Fruit fly (Drosophila melanogaster) whole organism, embryonic: ENCODE data around the gene Cyp309a1.
A peak's percentile ranks its signal among the peaks of the same experiment; 100 is the strongest.

Source experiments
- B-H1 ChIP-seq: fragments of 200-800 bp; sonication (Bioruptor generic); IDR thresholded peaks from 3 replicates; pipeline ENCODE4 v1.3.6; 2022; ENCODE audit warnings: missing biosample characterization, missing genetic modification characterization
- Bteb2 ChIP-seq: fragments of 200-800 bp; sonication (Bioruptor generic); optimal IDR thresholded peaks from 2 replicates; lab custom pipeline; 2016; ENCODE audit warnings: missing biosample characterization, missing genetic modification characterization
- CG11456 ChIP-seq: fragments of 200-800 bp; sonication (Bioruptor generic); IDR thresholded peaks from 3 replicates; pipeline ENCODE4 v1.3.6; 2022; ENCODE audit warnings: missing biosample characterization, missing genetic modification characterization
- CG12219 ChIP-seq: fragments of 200-800 bp; sonication (Bioruptor generic); optimal IDR thresholded peaks from 3 replicates; lab custom pipeline; 2018; ENCODE audit warnings: missing biosample characterization, mild to moderate bottlenecking, missing genetic modification characterization
- CG13123 ChIP-seq: fragments of 200-800 bp; sonication (Bioruptor generic); optimal IDR thresholded peaks from 2 replicates; lab custom pipeline; 2016; ENCODE audit warnings: missing biosample characterization, missing genetic modification characterization
- CG15479 ChIP-seq: fragments of 200-800 bp; sonication (Bioruptor generic); optimal IDR thresholded peaks from 3 replicates; lab custom pipeline; 2019; ENCODE audit warnings: missing biosample characterization, mild to moderate bottlenecking, missing genetic modification characterization, moderate library complexity
- CG17568 ChIP-seq: fragments of 200-800 bp; sonication (Bioruptor generic); optimal IDR thresholded peaks from 2 replicates; lab custom pipeline; 2018; ENCODE audit warnings: missing biosample characterization, mild to moderate bottlenecking, missing genetic modification characterization, moderate library complexity
- CG17612 ChIP-seq: fragments of 200-800 bp; sonication (Bioruptor generic); IDR thresholded peaks from 2 replicates; pipeline ENCODE4 v1.3.6; 2022; ENCODE audit warnings: missing biosample characterization, missing genetic modification characterization
- CG30020 ChIP-seq: fragments of 200-800 bp; optimal IDR thresholded peaks from 2 replicates; lab custom pipeline; 2019; ENCODE audit warnings: missing biosample characterization, mild to moderate bottlenecking, missing genetic modification characterization, moderate library complexity
- CG3847 ChIP-seq: fragments of 200-800 bp; sonication (Bioruptor generic); IDR thresholded peaks from 2 replicates; pipeline ENCODE4 v1.3.6; 2022; ENCODE audit warnings: missing biosample characterization, missing genetic modification characterization
- CG4707 ChIP-seq: fragments of 200-800 bp; sonication (Bioruptor generic); optimal IDR thresholded peaks from 2 replicates; lab custom pipeline; 2018; ENCODE audit warnings: missing biosample characterization, mild to moderate bottlenecking, missing genetic modification characterization, moderate library complexity
- CG5180 ChIP-seq: fragments of 200-800 bp; sonication (Bioruptor generic); optimal IDR thresholded peaks from 3 replicates; lab custom pipeline; 2017; ENCODE audit warnings: missing biosample characterization, missing genetic modification characterization, mild to moderate bottlenecking, moderate library complexity, missing genetic modification reagents
- CG6654 ChIP-seq: fragments of 200-800 bp; sonication (Bioruptor generic); optimal IDR thresholded peaks from 2 replicates; lab custom pipeline; 2017; ENCODE audit warnings: missing biosample characterization, mild to moderate bottlenecking, missing genetic modification characterization
- CG6791 ChIP-seq: fragments of 200-800 bp; sonication (Bioruptor generic); IDR thresholded peaks from 3 replicates; pipeline ENCODE4 v1.3.6; 2022; ENCODE audit warnings: missing biosample characterization, missing genetic modification characterization; ENCODE audit not compliant: partially characterized antibody
- CG7786 ChIP-seq: fragments of 200-800 bp; sonication (Bioruptor generic); optimal IDR thresholded peaks from 2 replicates; lab custom pipeline; 2016; ENCODE audit warnings: missing biosample characterization, missing genetic modification characterization
- CG7839 ChIP-seq: fragments of 200-800 bp; sonication (Bioruptor generic); optimal IDR thresholded peaks from 3 replicates; lab custom pipeline; 2018; ENCODE audit warnings: missing biosample characterization, mild to moderate bottlenecking, missing genetic modification characterization, moderate library complexity
- Dad ChIP-seq: fragments of 200-800 bp; sonication (Bioruptor generic); optimal IDR thresholded peaks from 3 replicates; lab custom pipeline; 2016; ENCODE audit warnings: missing biosample characterization, missing genetic modification characterization
- Deaf1 ChIP-seq: fragments of 200-800 bp; optimal IDR thresholded peaks from 3 replicates; lab custom pipeline; 2019; ENCODE audit warnings: missing biosample characterization, mild to moderate bottlenecking, missing genetic modification characterization, moderate library complexity
- Ets65A ChIP-seq: fragments of 200-800 bp; sonication (Bioruptor generic); peaks from one replicate; lab custom pipeline; 2016; ENCODE audit warnings: missing biosample characterization, missing genetic modification characterization
- Fer1 ChIP-seq: fragments of 200-800 bp; sonication (Bioruptor generic); optimal IDR thresholded peaks from 2 replicates; lab custom pipeline; 2017; ENCODE audit warnings: missing biosample characterization, mild to moderate bottlenecking, missing genetic modification characterization
- H2.0 ChIP-seq: fragments of 200-800 bp; sonication (Bioruptor generic); IDR thresholded peaks from 2 replicates; pipeline ENCODE4 v1.3.6; 2022; ENCODE audit warnings: missing biosample characterization, missing genetic modification characterization
- Hr3 ChIP-seq: fragments of 200-800 bp; sonication (Bioruptor generic); optimal IDR thresholded peaks from 3 replicates; lab custom pipeline; 2016; ENCODE audit warnings: missing biosample characterization, missing genetic modification characterization
- Hr51 ChIP-seq, 2 experiments: fragments of 200-800 bp; sonication (Bioruptor generic); optimal IDR thresholded peaks; 2 replicates in 1 of 2; 3 replicates in 1 of 2; lab custom pipeline; 2016 to 2018; ENCODE audit warnings: missing biosample characterization in 2 of 2, missing genetic modification characterization in 2 of 2, mild to moderate bottlenecking in 1 of 2, moderate library complexity in 1 of 2
- Hr78 ChIP-seq, 2 experiments: fragments of 200-800 bp in 1 of 2; fragments of >200 bp in 1 of 2; sonication (Bioruptor generic) in 1 of 2; optimal IDR thresholded peaks; 2 replicates each; lab custom pipeline; 2017 to 2019; ENCODE audit warnings: missing biosample characterization in 2 of 2, missing genetic modification characterization in 2 of 2, mild to moderate bottlenecking in 1 of 2, moderate library complexity in 1 of 2
- Hsf ChIP-seq: fragments of 200-800 bp; sonication (Bioruptor generic); optimal IDR thresholded peaks from 3 replicates; lab custom pipeline; 2016; ENCODE audit warnings: missing biosample characterization, missing genetic modification characterization
- Lpt ChIP-seq: fragments of >200 bp; optimal IDR thresholded peaks from 2 replicates; lab custom pipeline; 2018; ENCODE audit warnings: missing biosample characterization, missing genetic modification characterization
- Myb ChIP-seq: fragments of 200-800 bp; sonication (Bioruptor generic); optimal IDR thresholded peaks from 2 replicates; lab custom pipeline; 2016; ENCODE audit warnings: missing biosample characterization, missing genetic modification characterization
- Neu2 ChIP-seq: fragments of 200-800 bp; sonication (Bioruptor generic); optimal IDR thresholded peaks from 3 replicates; lab custom pipeline; 2016; ENCODE audit warnings: missing biosample characterization, missing genetic modification characterization, borderline replicate concordance
- Nf-YB ChIP-seq: fragments of 200-800 bp; sonication (Bioruptor generic); optimal IDR thresholded peaks from 3 replicates; lab custom pipeline; 2019; ENCODE audit warnings: missing biosample characterization, mild to moderate bottlenecking, missing genetic modification characterization, moderate library complexity
- Opbp ChIP-seq: fragments of 200-800 bp; sonication (Bioruptor generic); IDR thresholded peaks from 3 replicates; pipeline ENCODE4 v1.3.6; 2022; ENCODE audit warnings: missing biosample characterization, missing genetic modification characterization; ENCODE audit not compliant: partially characterized antibody
- Ravus ChIP-seq: fragments of 200-800 bp; sonication (Bioruptor generic); IDR thresholded peaks from 2 replicates; pipeline ENCODE4 v1.3.6; 2022; ENCODE audit warnings: missing biosample characterization, missing genetic modification characterization
- Rfx ChIP-seq: fragments of 200-800 bp; sonication (Bioruptor generic); IDR thresholded peaks from 2 replicates; pipeline ENCODE4 v1.3.6; 2022; ENCODE audit warnings: missing biosample characterization, missing genetic modification characterization
- Side ChIP-seq: fragments of 200-800 bp; sonication (Bioruptor generic); optimal IDR thresholded peaks from 2 replicates; lab custom pipeline; 2016; ENCODE audit warnings: missing biosample characterization, missing genetic modification characterization
- Trl ChIP-seq, 3 experiments: fragments of >200 bp in 2 of 3; fragments of 200-800 bp in 1 of 3; sonication (Bioruptor generic) in 1 of 3; optimal IDR thresholded peaks; 2 replicates in 1 of 3; 3 replicates in 2 of 3; lab custom pipeline; 2016 to 2017; ENCODE audit warnings: missing biosample characterization in 1 of 3, missing genetic modification characterization in 1 of 3
- Usf ChIP-seq: fragments of 200-800 bp; sonication (Bioruptor generic); optimal IDR thresholded peaks from 2 replicates; lab custom pipeline; 2017; ENCODE audit warnings: missing genotype, missing biosample characterization, missing genetic modification characterization
- dimm ChIP-seq: fragments of 200-800 bp; sonication (Bioruptor generic); IDR thresholded peaks from 2 replicates; pipeline ENCODE4 v1.3.6; 2022; ENCODE audit warnings: missing biosample characterization, missing genetic modification characterization
- dm ChIP-seq: fragments of 200-800 bp; sonication (Bioruptor generic); optimal IDR thresholded peaks from 3 replicates; lab custom pipeline; 2016; ENCODE audit warnings: missing biosample characterization, missing genetic modification characterization
- dysf ChIP-seq: fragments of 200-800 bp; sonication (Bioruptor generic); IDR thresholded peaks from 3 replicates; pipeline ENCODE4 v1.3.6; 2022; ENCODE audit warnings: missing biosample characterization, missing genetic modification characterization
- gcm ChIP-seq: fragments of 200-800 bp; sonication (Bioruptor generic); optimal IDR thresholded peaks from 2 replicates; lab custom pipeline; 2019; ENCODE audit warnings: missing biosample characterization, mild to moderate bottlenecking, missing genetic modification characterization, moderate library complexity
- ken ChIP-seq: fragments of 200-800 bp; sonication (Bioruptor generic); IDR thresholded peaks from 3 replicates; pipeline ENCODE4 v1.3.6; 2022; ENCODE audit warnings: missing biosample characterization, missing genetic modification characterization
- knrl ChIP-seq: fragments of 200-800 bp; sonication (Bioruptor generic); IDR thresholded peaks from 3 replicates; pipeline ENCODE4 v1.3.6; 2022; ENCODE audit warnings: missing biosample characterization, missing genetic modification characterization; ENCODE audit not compliant: partially characterized antibody
- mirr ChIP-seq: fragments of 200-800 bp; sonication (Bioruptor generic); optimal IDR thresholded peaks from 3 replicates; lab custom pipeline; 2018; ENCODE audit warnings: missing biosample characterization, mild to moderate bottlenecking, missing genetic modification characterization
- otp ChIP-seq: fragments of 200-800 bp; sonication (Bioruptor generic); IDR thresholded peaks from 3 replicates; pipeline ENCODE4, ENCODE4 v1.3.6; 2022; ENCODE audit warnings: missing biosample characterization, missing genetic modification characterization
- pan ChIP-seq, 4 experiments: fragments of >200 bp in 3 of 4; fragments of 200-800 bp in 1 of 4; sonication (Bioruptor generic) in 1 of 4; optimal IDR thresholded peaks in 3 of 4; IDR thresholded peaks in 1 of 4; 2 replicates each; pipeline versions ENCODE4 v1.3.6 to Lab custom; 2017 to 2022; ENCODE audit warnings: missing biosample characterization in 2 of 4, missing genetic modification characterization in 2 of 4, mixed read lengths in 1 of 4
- pfk ChIP-seq: fragments of 200-800 bp; sonication (Bioruptor generic); optimal IDR thresholded peaks from 2 replicates; lab custom pipeline; 2018; ENCODE audit warnings: missing biosample characterization, mild to moderate bottlenecking, missing genetic modification characterization, moderate library complexity
- phol ChIP-seq: fragments of 200-800 bp; sonication (Bioruptor generic); optimal IDR thresholded peaks from 3 replicates; lab custom pipeline; 2018; ENCODE audit warnings: missing biosample characterization, mild to moderate bottlenecking, missing genetic modification characterization, moderate library complexity
- repo ChIP-seq: fragments of 200-800 bp; sonication (Bioruptor generic); optimal IDR thresholded peaks from 2 replicates; lab custom pipeline; 2016; ENCODE audit warnings: missing biosample characterization, missing genetic modification characterization
- run ChIP-seq: fragments of 200-800 bp; sonication (Bioruptor generic); optimal IDR thresholded peaks from 3 replicates; lab custom pipeline; 2018; ENCODE audit warnings: missing biosample characterization, mild to moderate bottlenecking, missing genetic modification characterization
- sima ChIP-seq: fragments of 200-800 bp; sonication (Bioruptor generic); optimal IDR thresholded peaks from 2 replicates; lab custom pipeline; 2016; ENCODE audit warnings: missing biosample characterization, missing genetic modification characterization
- unpg ChIP-seq: fragments of 200-800 bp; sonication (Bioruptor generic); optimal IDR thresholded peaks from 3 replicates; lab custom pipeline; 2018; ENCODE audit warnings: missing biosample characterization, mild to moderate bottlenecking, missing genetic modification characterization, moderate library complexity

Cyp309a1 gene

dm6 chr2L:2585285-2585684 is 20.7 kb upstream of the Cyp309a1 start, which contains the start of gene Drp1 (continued):
- TF ChIP-seq pan (optimal IDR thresholded peaks at IDR 0.05; lab: Kevin White, UChicago) (no peak), pan (GFP tag; optimal IDR thresholded peaks at IDR 0.05 in 1 of 2, IDR thresholded peaks at IDR 0.05 in 1 of 2) (peak in 1 of 2 experiments; percentile 51), CG7786 (GFP tag; lab: Kevin White, UChicago) (peak; percentile 60), run (tag; lab: Kevin White, UChicago) (no peak), otp (GFP tag; lab: Robert Waterston, UW) (no peak), Hr3 (GFP tag; lab: Kevin White, UChicago) (peak; percentile 47), Nf-YB (no peak), CG7839 (tag; lab: Kevin White, UChicago) (no peak), CG5180 (GFP tag; lab: Kevin White, UChicago) (no peak), dysf (GFP tag; lab: Robert Waterston, UW) (no peak; the same call in 2 of the 3 replicates), CG30020 (no peak), CG4707 (GFP tag; lab: Kevin White, UChicago) (no peak), H2.0 (GFP tag; lab: Robert Waterston, UW) (peak; percentile 34; the same call in 1 of the 2 replicates), Ets65A (GFP tag; lab: Kevin White, UChicago) (peak; percentile 90), sima (GFP tag; lab: Kevin White, UChicago) (no peak), gcm (GFP tag; lab: Kevin White, UChicago) (no peak), mirr (GFP tag; lab: Kevin White, UChicago) (peak; percentile 22), unpg (GFP tag; lab: Kevin White, UChicago) (no peak), Trl (optimal IDR thresholded peaks at IDR 0.05; lab: Kevin White, UChicago) (no peak), Trl (GFP tag; optimal IDR thresholded peaks at IDR 0.05; lab: Kevin White, UChicago) (peak; percentile 65), CG13123 (no peak), CG3847 (GFP tag; lab: Robert Waterston, UW) (peak; percentile 97), phol (tag; lab: Kevin White, UChicago) (peak; percentile 52), CG17568 (GFP tag; lab: Kevin White, UChicago) (no peak), Lpt (no peak), CG17612 (GFP tag; lab: Robert Waterston, UW) (no peak), CG6654 (GFP tag; lab: Kevin White, UChicago) (no peak), Hsf (peak; percentile 66), Side (GFP tag; lab: Kevin White, UChicago) (peak; percentile 46), Deaf1 (no peak), Hr78 (GFP tag; optimal IDR thresholded peaks at IDR 0.05; lab: Kevin White, UChicago) (no peak), CG6791 (GFP tag; lab: Robert Waterston, UW) (peak; percentile 80), B-H1 (no peak), knrl (peak; percentile 77), Rfx (peak; percentile 81), CG15479 (GFP tag; lab: Kevin White, UChicago) (no peak), Myb (GFP tag; lab: Kevin White, UChicago) (peak; percentile 66), dimm (GFP tag; lab: Robert Waterston, UW) (no peak), ken (peak; percentile 77), Opbp (peak; percentile 83), dm (GFP tag; lab: Kevin White, UChicago) (peak; percentile 39), Dad (peak; percentile 31), Hr51 (GFP tag; optimal IDR thresholded peaks at IDR 0.05; lab: Kevin White, UChicago) (peak in 1 of 2 experiments; percentile 44), CG11456 (GFP tag; lab: Robert Waterston, UW) (peak; percentile 74; the same call in 2 of the 3 replicates), Neu2 (GFP tag; lab: Kevin White, UChicago) (no peak), Fer1 (GFP tag; lab: Kevin White, UChicago) (peak; percentile 52), Usf (GFP tag; lab: Kevin White, UChicago) (no peak), Ravus (no peak), pfk (peak; percentile 3), repo (GFP tag; lab: Kevin White, UChicago) (peak; percentile 53), Bteb2 (GFP tag; lab: Kevin White, UChicago) (no peak), CG12219 (GFP tag; lab: Kevin White, UChicago) (no peak)
